Worm (Caenorhabditis elegans): ENCODE results near the gene F18E3.10.

The F18E3.10 gene

DNA sequence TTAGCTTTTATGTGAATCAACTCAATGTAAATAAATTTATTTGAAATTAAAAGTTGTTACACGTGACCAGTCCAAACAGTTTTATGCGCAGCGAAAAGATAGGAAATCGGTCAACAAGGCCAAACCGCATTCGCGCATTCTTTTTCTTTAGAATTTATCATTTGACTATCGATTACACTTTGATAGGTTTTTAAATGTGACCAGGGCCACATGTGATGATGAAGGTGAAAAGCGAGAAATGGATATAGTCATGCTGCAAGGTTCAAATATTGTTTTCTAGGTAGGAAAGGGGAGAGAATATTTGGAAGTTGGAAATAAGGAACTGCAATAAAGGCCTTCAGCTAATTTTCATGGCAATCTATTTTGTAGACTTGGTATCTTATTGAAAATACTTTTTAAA is 12.7 kb upstream of the F18E3.10 start:
- no peak for TF ChIP-seq tbp1 (GFP tag; optimal IDR thresholded peaks at IDR 0.05)
- 0 out of 2 replicates have a peak, but pooled peaks have one; percentile 24 for TF ChIP-seq madf-3 (GFP tag; IDR thresholded peaks at IDR 0.05)
- peak; percentile 74 for TF ChIP-seq ama-1 (optimal IDR thresholded peaks at IDR 0.05)
- no peak for TF ChIP-seq ama-1 (GFP tag; optimal IDR thresholded peaks at IDR 0.05)
- TF ChIP-seq Y53G8AR.9 (GFP tag; conservative IDR thresholded peaks at IDR 0.05): peak; percentile 34; the same call in 1 of the 2 replicates
- TF ChIP-seq madf-6 (GFP tag; IDR thresholded peaks at IDR 0.05): 0 out of 2 replicates have a peak, but pooled peaks have one; percentile 32
- TF ChIP-seq hrde-1 (tag; optimal IDR thresholded peaks at IDR 0.05; ENCODE audit: borderline replicate concordance): no peak
- peak; percentile 12 for TF ChIP-seq fkh-3 (tag; optimal IDR thresholded peaks at IDR 0.05)
- TF ChIP-seq ceh-58 (GFP tag; IDR thresholded peaks at IDR 0.05): no peak
- peak; percentile 19 for TF ChIP-seq die-1 (tag; optimal IDR thresholded peaks at IDR 0.05)
- TF ChIP-seq lin-26 (GFP tag; IDR thresholded peaks at IDR 0.05): peak; percentile 9; the same call in 1 of the 2 replicates
- no peak for TF ChIP-seq rcor-1 (GFP tag; IDR thresholded peaks at IDR 0.05)
- 0 out of 2 replicates have a peak, but pooled peaks have one; percentile 21 for TF ChIP-seq cebp-1 (GFP tag; IDR thresholded peaks at IDR 0.05)
- no peak for TF ChIP-seq cebp-1 (tag; optimal IDR thresholded peaks at IDR 0.05)
- TF ChIP-seq somi-1 (GFP tag; optimal IDR thresholded peaks at IDR 0.05): peak; percentile 4
- peak; percentile 32 for TF ChIP-seq chd-7 (tag; optimal IDR thresholded peaks at IDR 0.05)
- no peak for TF ChIP-seq lin-35 (GFP tag; optimal IDR thresholded peaks at IDR 0.05)
- peak; percentile 65 for TF ChIP-seq ZK185.1 (tag; optimal IDR thresholded peaks at IDR 0.05; ENCODE audit: poor library complexity, severe bottlenecking)

DNA sequence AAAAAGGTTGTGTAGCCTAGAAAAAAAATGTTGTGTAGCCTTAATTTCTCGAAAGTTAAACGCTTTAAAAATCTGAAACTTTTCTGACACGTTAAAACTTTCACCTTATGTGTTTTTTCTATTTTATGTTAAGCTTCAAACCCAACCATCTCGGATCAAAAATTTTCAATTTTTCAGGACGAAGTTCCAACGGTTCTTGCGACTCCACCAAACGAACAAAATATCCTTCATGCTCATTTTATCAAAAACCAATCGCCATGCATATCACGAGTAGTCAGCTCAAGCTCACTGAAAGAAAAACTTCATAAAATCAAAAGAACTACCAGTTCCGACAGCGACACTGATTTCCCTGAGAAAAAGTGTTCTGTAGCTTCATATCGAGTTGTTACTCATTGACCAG is 12.3 kb upstream of the F18E3.10 start:
- TF ChIP-seq rpc-1 (optimal IDR thresholded peaks at IDR 0.05) (no peak), rpc-1 (tag; optimal IDR thresholded peaks at IDR 0.05) (no peak), Y53G8AR.9 (GFP tag; conservative IDR thresholded peaks at IDR 0.05) (0 out of 2 replicates have a peak, but pooled peaks have one; percentile 25)

DNA sequence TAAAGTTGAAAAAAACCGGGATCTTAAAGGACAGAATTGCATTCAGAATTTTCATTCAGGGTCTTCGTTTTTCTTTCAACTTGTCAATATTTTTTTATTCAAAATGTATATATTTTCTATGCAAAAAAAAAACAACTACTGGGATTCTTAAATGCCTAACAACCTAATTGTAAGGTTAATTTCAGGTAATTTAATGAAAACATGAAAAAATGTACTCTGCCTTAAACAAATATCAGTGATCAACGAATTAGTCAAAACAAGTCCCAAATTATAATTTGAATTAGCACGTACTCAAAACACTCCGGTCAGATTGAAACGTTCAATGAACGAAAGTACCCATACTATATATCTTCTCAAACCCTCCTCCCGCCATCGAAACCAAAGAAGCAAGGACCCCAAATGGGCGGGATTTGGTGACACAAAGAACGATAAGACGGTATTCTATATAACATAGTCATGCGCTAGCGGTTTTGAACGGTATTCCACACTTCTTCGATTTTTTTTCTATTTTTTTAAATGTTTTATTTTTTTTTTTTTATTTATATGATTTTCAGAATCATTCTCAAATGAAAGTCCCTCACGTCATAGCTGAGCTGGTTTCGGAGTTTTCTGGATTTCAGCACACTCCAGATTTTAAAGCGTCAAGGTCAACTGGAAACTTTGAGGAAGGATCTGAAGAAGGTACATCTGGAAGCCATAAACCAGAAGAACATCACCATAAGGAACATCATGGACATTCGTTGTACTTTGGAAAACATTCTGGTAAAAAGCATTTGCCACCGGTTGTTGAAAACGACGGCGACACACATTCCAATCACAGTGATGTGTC is 11.4 kb upstream of the F18E3.10 start, which contains the start of the genes ddo-2 and F25E5.8:
ddo-2 (minus strand) TSS at position 330 of the 829 bp plus-strand sequence.
F25E5.8 (plus strand) TSS at position 555 of the 829 bp plus-strand sequence.
- no peak for TF ChIP-seq nfya-1 (tag; optimal IDR thresholded peaks at IDR 0.05; ENCODE audit: borderline replicate concordance, insufficient read depth)
- TF ChIP-seq cebp-1 (GFP tag; IDR thresholded peaks at IDR 0.05): no peak
- no peak for TF ChIP-seq cebp-1 (tag; optimal IDR thresholded peaks at IDR 0.05)
- TF ChIP-seq nhr-80 (tag; optimal IDR thresholded peaks at IDR 0.05): no peak
- TF ChIP-seq ztf-25 (GFP tag; IDR thresholded peaks at IDR 0.05): no peak
- no peak for TF ChIP-seq hlh-26 (GFP tag; conservative IDR thresholded peaks at IDR 0.05)
- no peak for TF ChIP-seq rec-8 (tag; optimal IDR thresholded peaks at IDR 0.05)
- TF ChIP-seq ama-1 (optimal IDR thresholded peaks at IDR 0.05): peak; percentile 71
- no peak for TF ChIP-seq ama-1 (GFP tag; optimal IDR thresholded peaks at IDR 0.05)
- TF ChIP-seq lin-26 (GFP tag; IDR thresholded peaks at IDR 0.05): 0 out of 2 replicates have a peak, but pooled peaks have one; percentile 18
- TF ChIP-seq nfyb-1 (GFP tag; IDR thresholded peaks at IDR 0.05): 0 out of 2 replicates have a peak, but pooled peaks have one; percentile 15
- TF ChIP-seq dox-1 (GFP tag; IDR thresholded peaks at IDR 0.05): no peak
- no peak for TF ChIP-seq ceh-40 (GFP tag; IDR thresholded peaks at IDR 0.05)
- TF ChIP-seq zfh-2 (GFP tag; conservative IDR thresholded peaks at IDR 0.05): no peak
- no peak for TF ChIP-seq K11D2.4 (GFP tag; IDR thresholded peaks at IDR 0.05)
- TF ChIP-seq F39B2.1 (GFP tag; IDR thresholded peaks at IDR 0.05): no peak
- no peak for TF ChIP-seq mel-28 (tag; optimal IDR thresholded peaks at IDR 0.05; ENCODE audit: borderline replicate concordance)
- no peak for TF ChIP-seq egl-44 (GFP tag; IDR thresholded peaks at IDR 0.05)
- no peak for TF ChIP-seq madf-6 (GFP tag; IDR thresholded peaks at IDR 0.05)
- no peak for TF ChIP-seq ztf-6 (GFP tag; IDR thresholded peaks at IDR 0.05)
- no peak for TF ChIP-seq egl-18 (GFP tag; IDR thresholded peaks at IDR 0.05)
- TF ChIP-seq unc-130 (GFP tag; optimal IDR thresholded peaks at IDR 0.05): no peak
